Fruit fly (Drosophila melanogaster): ENCODE measurements around the gene Diap1.

Gene Diap1

dm6 chr3L:16021064-16021683 lies 29.7 kb downstream of the Diap1 start (continued):
- TF ChIP-seq Met (GFP tag; optimal IDR thresholded peaks at IDR 0.05) (peak; percentile 50), eg (GFP tag; IDR thresholded peaks at IDR 0.05) (peak; percentile 53; the same call in 2 of the 3 replicates), fd59A (GFP tag; optimal IDR thresholded peaks at IDR 0.05) (no peak), pdm3 (GFP tag; optimal IDR thresholded peaks at IDR 0.05) (peak; percentile 58), CG11762 (GFP tag; optimal IDR thresholded peaks at IDR 0.05; ENCODE audit: insufficient read depth) (no peak), acj6 (GFP tag; optimal IDR thresholded peaks at IDR 0.05) (peak; percentile 45), Hr38 (GFP tag; optimal IDR thresholded peaks at IDR 0.05) (no peak), CG10631 (GFP tag; optimal IDR thresholded peaks at IDR 0.05) (peak; percentile 21), Lpt (GFP tag; optimal IDR thresholded peaks at IDR 0.05) (peak; percentile 20)

dm6 chr3L:16019144-16020006 lies 31.5 kb downstream of the Diap1 start:
- TF ChIP-seq Gug (GFP tag; IDR thresholded peaks at IDR 0.05) (no peak), dsx (GFP tag; optimal IDR thresholded peaks at IDR 0.05; ENCODE audit: poor library complexity, severe bottlenecking) (no peak), Lpt (GFP tag; optimal IDR thresholded peaks at IDR 0.05) (no peak), Ets21C (GFP tag; optimal IDR thresholded peaks at IDR 0.05) (peak; percentile 29), CG6276 (GFP tag; optimal IDR thresholded peaks at IDR 0.05) (peak; percentile 13), topi (GFP tag; optimal IDR thresholded peaks at IDR 0.05) (peak; percentile 67), Smox (GFP tag; optimal IDR thresholded peaks at IDR 0.05) (peak; percentile 55), CG10631 (GFP tag; optimal IDR thresholded peaks at IDR 0.05) (peak; percentile 4), Met (GFP tag; optimal IDR thresholded peaks at IDR 0.05) (peak; percentile 61), CG6854 (GFP tag; optimal IDR thresholded peaks at IDR 0.05) (no peak), CG8319 (GFP tag; optimal IDR thresholded peaks at IDR 0.05) (peak; percentile 82), OdsH (GFP tag; optimal IDR thresholded peaks at IDR 0.05) (peak; percentile 39), spab (GFP tag; optimal IDR thresholded peaks at IDR 0.05) (no peak), CG1621 (tag; optimal IDR thresholded peaks at IDR 0.05) (no peak), acj6 (GFP tag; optimal IDR thresholded peaks at IDR 0.05) (peak; percentile 35), CG11902 (GFP tag; optimal IDR thresholded peaks at IDR 0.05) (no peak), Eip75B (GFP tag; optimal IDR thresholded peaks at IDR 0.05) (no peak), eg (GFP tag; IDR thresholded peaks at IDR 0.05) (0 out of 3 replicates have a peak, but pooled peaks have one; percentile 27), lz (GFP tag; optimal IDR thresholded peaks at IDR 0.05) (peak; percentile 23), achi (GFP tag; optimal IDR thresholded peaks at IDR 0.05) (peak; percentile 9), CG8119 (GFP tag; IDR thresholded peaks at IDR 0.05) (no peak), CG6808 (GFP tag; optimal IDR thresholded peaks at IDR 0.05) (peak; percentile 12), salr (GFP tag; optimal IDR thresholded peaks at IDR 0.05) (peak in 1 of 2 experiments; percentile 44), CG6792 (GFP tag; optimal IDR thresholded peaks at IDR 0.05) (peak; percentile 9), CG3919 (GFP tag; optimal IDR thresholded peaks at IDR 0.05) (peak; percentile 55), pdm3 (GFP tag; optimal IDR thresholded peaks at IDR 0.05) (peak; percentile 22), Eip78C (GFP tag) (peak; percentile 84), ss (GFP tag; optimal IDR thresholded peaks at IDR 0.05) (no peak), esn (GFP tag; optimal IDR thresholded peaks at IDR 0.05) (peak; percentile 61), svp (GFP tag) (peak; percentile 89), Blimp-1 (GFP tag; optimal IDR thresholded peaks at IDR 0.05) (no peak), CG32006 (GFP tag; optimal IDR thresholded peaks at IDR 0.05) (peak; percentile 55), Sox15 (GFP tag; optimal IDR thresholded peaks at IDR 0.05) (no peak), vri (GFP tag; optimal IDR thresholded peaks at IDR 0.05) (no peak), CG11762 (GFP tag; optimal IDR thresholded peaks at IDR 0.05; ENCODE audit: insufficient read depth) (no peak), CG31627 (GFP tag; optimal IDR thresholded peaks at IDR 0.05) (peak; percentile 41), CG4318 (GFP tag; optimal IDR thresholded peaks at IDR 0.05) (peak; percentile 21), Hr39 (GFP tag; optimal IDR thresholded peaks at IDR 0.05) (peak; percentile 62), fd85E (GFP tag; optimal IDR thresholded peaks at IDR 0.05) (no peak), Sox14 (GFP tag; optimal IDR thresholded peaks at IDR 0.05) (peak; percentile 51), CG3032 (tag; optimal IDR thresholded peaks at IDR 0.05) (no peak), cyc (GFP tag; optimal IDR thresholded peaks at IDR 0.05) (peak; percentile 51), Sox102F (GFP tag; optimal IDR thresholded peaks at IDR 0.05) (peak; percentile 38), Hr38 (GFP tag; optimal IDR thresholded peaks at IDR 0.05) (no peak)
